Fruit fly (Drosophila melanogaster): ENCODE results near the gene CG42750.

The CG42750 gene

DNA sequence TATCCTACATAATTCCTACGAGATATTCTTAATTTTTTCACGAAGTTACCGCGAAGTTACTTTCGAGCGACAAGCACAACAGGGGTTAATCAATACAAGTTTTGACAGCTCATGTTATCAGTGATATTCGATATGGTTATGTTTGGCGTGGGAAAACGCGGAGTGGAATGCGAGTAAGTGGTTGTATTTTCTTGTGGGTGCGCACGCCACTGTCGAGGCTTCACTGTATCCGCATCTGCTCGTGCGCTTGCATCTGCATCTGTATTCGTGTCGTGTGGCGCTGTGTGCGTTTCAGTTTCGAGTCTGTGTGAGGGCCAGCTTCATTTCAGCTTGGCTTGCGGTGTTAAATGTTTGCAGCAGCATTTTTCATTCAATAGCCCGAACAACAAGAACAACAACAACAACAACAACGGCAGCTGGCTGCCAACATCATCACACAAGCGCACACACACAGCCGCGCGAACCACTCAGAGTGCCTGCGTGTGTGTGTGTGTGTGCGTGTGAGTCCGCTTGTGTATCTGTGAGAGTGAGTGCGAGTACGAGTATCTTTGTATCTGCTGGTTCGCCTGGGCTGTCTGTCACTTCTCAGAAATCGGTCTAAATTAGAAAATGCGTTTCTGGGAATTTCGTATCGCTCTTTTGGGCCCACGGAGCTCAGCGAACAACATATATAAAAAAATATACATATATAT is 124.3 kb downstream of the CG42750 start (continued):
- TF ChIP-seq D19A (tag; optimal IDR thresholded peaks at IDR 0.05) (peak; percentile 17), sna (GFP tag; IDR thresholded peaks at IDR 0.05; ENCODE audit: partially characterized antibody) (peak; percentile 49; the same call in 1 of the 2 replicates), CG5245 (GFP tag; optimal IDR thresholded peaks at IDR 0.05) (peak; percentile 10), NFAT (GFP tag; IDR thresholded peaks at IDR 0.05) (peak; percentile 85), CG34224 (GFP tag; IDR thresholded peaks at IDR 0.05; ENCODE audit: partially characterized antibody) (peak; percentile 9; the same call in 1 of the 3 replicates), peb (GFP tag; IDR thresholded peaks at IDR 0.05) (peak; percentile 55; the same call in 1 of the 2 replicates), yki (optimal IDR thresholded peaks at IDR 0.05) (no peak), HmgD (GFP tag; optimal IDR thresholded peaks at IDR 0.05) (peak; percentile 82), CG12769 (tag; optimal IDR thresholded peaks at IDR 0.05) (peak; percentile 85), gce (GFP tag; IDR thresholded peaks at IDR 0.05) (no peak), Doc3 (GFP tag; IDR thresholded peaks at IDR 0.05; ENCODE audit: partially characterized antibody) (no peak), CG11504 (tag; optimal IDR thresholded peaks at IDR 0.05) (no peak), CG13287 (GFP tag; IDR thresholded peaks at IDR 0.05; ENCODE audit: partially characterized antibody) (peak; percentile 50; the same call in 1 of the 2 replicates), row (GFP tag; IDR thresholded peaks at IDR 0.05) (peak; percentile 82), E2f1 (GFP tag; IDR thresholded peaks at IDR 0.05) (peak; percentile 49; the same call in 1 of the 2 replicates), trh (GFP tag; optimal IDR thresholded peaks at IDR 0.05) (no peak), CG11695 (GFP tag; IDR thresholded peaks at IDR 0.05) (peak; percentile 24; the same call in 1 of the 3 replicates), wek (GFP tag; optimal IDR thresholded peaks at IDR 0.05) (peak; percentile 7), Oaz (GFP tag; IDR thresholded peaks at IDR 0.05) (peak; percentile 46; the same call in 1 of the 2 replicates), eyg (GFP tag; optimal IDR thresholded peaks at IDR 0.05) (peak; percentile 28), Sox100B (GFP tag; optimal IDR thresholded peaks at IDR 0.05) (no peak), jumu (GFP tag; optimal IDR thresholded peaks at IDR 0.05) (peak; percentile 53), CG30403 (GFP tag; optimal IDR thresholded peaks at IDR 0.05) (peak; percentile 34), CG9609 (GFP tag; optimal IDR thresholded peaks at IDR 0.05) (peak; percentile 69), CG2116 (GFP tag; optimal IDR thresholded peaks at IDR 0.05) (no peak), dimm (GFP tag; IDR thresholded peaks at IDR 0.05) (no peak), CrebB (tag; optimal IDR thresholded peaks at IDR 0.05) (no peak), CG14710 (tag; optimal IDR thresholded peaks at IDR 0.05) (no peak), sc (optimal IDR thresholded peaks at IDR 0.05) (no peak), sc (GFP tag; optimal IDR thresholded peaks at IDR 0.05) (no peak), CG12155 (GFP tag; optimal IDR thresholded peaks at IDR 0.05) (peak; percentile 45), CG12299 (tag; optimal IDR thresholded peaks at IDR 0.05) (no peak), CG1792 (GFP tag; optimal IDR thresholded peaks at IDR 0.05) (peak; percentile 3), bsh (GFP tag; optimal IDR thresholded peaks at IDR 0.05) (peak in 1 of 2 experiments; percentile 33), H15 (GFP tag; IDR thresholded peaks at IDR 0.05) (peak; percentile 73; the same call in 1 of the 3 replicates), zf30C (GFP tag; optimal IDR thresholded peaks at IDR 0.05) (no peak), Ssrp (tag; optimal IDR thresholded peaks at IDR 0.05) (peak; percentile 34), jigr1 (GFP tag; IDR thresholded peaks at IDR 0.05) (peak; percentile 32; the same call in 1 of the 3 replicates), NK7.1 (GFP tag; optimal IDR thresholded peaks at IDR 0.05) (peak; percentile 54), CG12219 (GFP tag; optimal IDR thresholded peaks at IDR 0.05) (no peak), Trl (optimal IDR thresholded peaks at IDR 0.05) (peak; percentile 14 to 47), Trl (GFP tag; optimal IDR thresholded peaks at IDR 0.05) (peak; percentile 66), CG11723 (GFP tag; optimal IDR thresholded peaks at IDR 0.05) (peak; percentile 25), cg (GFP tag; optimal IDR thresholded peaks at IDR 0.05) (peak; percentile 100), grn (GFP tag; optimal IDR thresholded peaks at IDR 0.05) (no peak), btn (GFP tag; optimal IDR thresholded peaks at IDR 0.05) (no peak), ara (GFP tag; IDR thresholded peaks at IDR 0.05) (peak; percentile 35; the same call in 1 of the 2 replicates), Asciz (GFP tag; optimal IDR thresholded peaks at IDR 0.05) (no peak), p53 (GFP tag; optimal IDR thresholded peaks at IDR 0.05) (no peak), dm (GFP tag; optimal IDR thresholded peaks at IDR 0.05) (peak; percentile 62)

Data from whole organism, embryonic.